Fruit fly (Drosophila melanogaster) whole organism: Measurements from ENCODE around the gene CG10298.

Experiments used
- CG8478 ChIP-seq: fragments of >200 bp; optimal IDR thresholded peaks from 2 replicates; lab custom pipeline; 2018; ENCODE audit warnings: inconsistent platforms
- Dll ChIP-seq: fragments of >200 bp; optimal IDR thresholded peaks from 2 replicates; lab custom pipeline; 2017
- EcR ChIP-seq, 2 experiments: fragments of >200 bp; optimal IDR thresholded peaks; 2 replicates each; lab custom pipeline; 2017; ENCODE audit warnings: missing biosample characterization in 2 of 2, missing genetic modification characterization in 2 of 2, missing genetic modification reagents in 2 of 2
- pan ChIP-seq: fragments of >200 bp; optimal IDR thresholded peaks from 2 replicates; lab custom pipeline; 2017
- psq ChIP-seq: fragments of >200 bp; optimal IDR thresholded peaks from 2 replicates; lab custom pipeline; 2017
- usp ChIP-seq: fragments of >200 bp; optimal IDR thresholded peaks from 2 replicates; lab custom pipeline; 2017; ENCODE audit warnings: missing biosample characterization, missing genetic modification characterization, mixed read lengths

CG10298 gene

DNA sequence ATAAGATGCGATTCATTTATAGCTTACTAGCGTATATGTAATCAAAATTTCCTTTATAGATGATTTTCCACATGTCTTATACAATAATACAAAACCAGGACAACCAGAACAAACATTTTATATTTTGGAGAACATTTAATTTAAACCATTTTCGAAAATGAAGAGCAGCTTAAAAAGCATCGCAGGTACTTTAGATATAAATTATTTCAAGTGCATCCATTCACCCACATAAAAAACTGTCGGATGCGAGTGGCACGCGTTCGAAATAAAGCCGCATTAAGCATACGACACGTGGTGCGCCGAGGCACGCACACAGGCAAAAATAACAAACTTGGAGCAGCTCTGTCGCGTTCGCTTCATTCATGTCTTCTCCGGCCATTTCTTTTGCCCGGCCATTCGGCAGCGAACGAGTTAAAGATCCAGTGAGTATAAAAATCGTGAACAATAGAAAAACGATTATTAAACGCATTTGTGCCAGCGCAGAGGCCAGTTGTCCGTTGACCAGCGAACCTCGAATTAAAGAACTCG lies 7.8 kb upstream of the CG10298 start, which contains the start of gene Osi19:
Osi19 (plus strand) TSS at position 457 of the 528 bp plus-strand sequence.
- no peak for TF ChIP-seq pan

DNA sequence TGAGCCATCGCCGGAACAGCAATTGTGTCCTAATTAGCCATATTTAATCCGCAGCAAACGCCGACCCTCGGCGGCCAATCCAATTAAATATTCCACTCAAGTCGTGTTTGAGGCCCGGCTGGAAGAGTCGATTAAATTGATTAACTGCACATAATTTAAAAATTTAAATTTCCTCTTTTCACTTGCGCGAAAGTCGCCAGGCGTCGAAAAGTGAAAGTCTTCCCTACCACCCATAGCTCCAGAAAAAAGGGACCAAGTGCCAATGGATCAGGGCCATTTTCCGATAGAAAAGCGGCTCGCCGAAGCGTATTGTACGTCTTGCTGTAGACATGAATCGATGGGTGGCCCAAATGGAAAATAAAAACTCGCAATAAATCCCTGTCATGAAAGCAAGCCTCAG lies 5.4 kb upstream of the CG10298 start:
- TF ChIP-seq CG8478 (lab: Kevin White, UChicago) (no peak), psq (lab: Kevin White, UChicago) (no peak)

DNA sequence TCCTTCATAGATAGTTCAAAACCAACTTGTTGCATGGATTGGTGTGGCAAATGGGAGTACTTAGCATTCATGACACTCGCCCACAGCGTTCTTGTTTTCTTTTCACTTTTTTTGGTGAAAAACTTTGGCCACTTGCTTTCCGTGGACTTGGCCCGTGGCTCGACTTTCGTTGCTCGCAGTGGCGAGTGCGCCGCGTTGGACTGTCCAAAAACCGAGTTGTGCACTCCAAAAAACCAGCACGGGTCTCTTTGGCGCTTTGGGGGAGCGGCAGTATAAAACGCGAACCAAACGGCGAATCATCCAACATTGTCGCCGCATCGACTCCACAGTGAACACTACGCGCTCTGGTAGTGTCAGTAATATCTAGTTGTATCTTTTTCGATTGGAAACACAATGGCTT lies 3.0 kb upstream of the CG10298 start, which contains the start of gene Osi20:
Osi20 (plus strand) TSS at position 301 of the 400 bp plus-strand sequence.
- TF ChIP-seq Dll (lab: Kevin White, UChicago), result no peak
- TF ChIP-seq CG8478 (lab: Kevin White, UChicago), result no peak
- no peak for TF ChIP-seq usp (GFP tag; lab: Kevin White, UChicago)
- TF ChIP-seq psq (lab: Kevin White, UChicago), result no peak
- no peak for TF ChIP-seq pan
- no peak for TF ChIP-seq EcR (GFP tag; optimal IDR thresholded peaks at IDR 0.05; lab: Kevin White, UChicago)

DNA sequence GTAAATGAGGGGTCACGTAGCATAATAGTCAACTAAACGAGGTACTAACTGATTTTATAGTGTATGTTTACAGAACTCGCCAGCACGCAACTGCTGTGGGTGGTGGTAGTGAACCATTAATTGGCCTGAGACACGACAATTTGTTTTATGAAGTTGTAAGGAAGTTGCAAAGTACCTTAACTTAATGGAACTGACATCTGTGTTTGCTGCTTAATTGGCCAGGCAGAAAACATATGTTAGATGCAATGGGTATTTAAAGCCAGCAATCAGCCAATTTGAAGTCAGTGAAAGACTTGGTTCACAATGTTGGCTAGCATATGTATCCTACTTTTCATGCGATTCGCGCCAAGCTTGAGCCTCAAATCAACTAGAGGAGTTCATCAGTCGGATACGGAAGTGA lies 1.1 kb upstream of the CG10298 start, which contains the start of gene CG17917:
CG17917 (plus strand) TSS at position 301 of the 400 bp plus-strand sequence.
- TF ChIP-seq EcR (GFP tag; optimal IDR thresholded peaks at IDR 0.05; lab: Kevin White, UChicago) (no peak), usp (GFP tag; lab: Kevin White, UChicago) (no peak), CG8478 (lab: Kevin White, UChicago) (no peak), pan (no peak)

DNA sequence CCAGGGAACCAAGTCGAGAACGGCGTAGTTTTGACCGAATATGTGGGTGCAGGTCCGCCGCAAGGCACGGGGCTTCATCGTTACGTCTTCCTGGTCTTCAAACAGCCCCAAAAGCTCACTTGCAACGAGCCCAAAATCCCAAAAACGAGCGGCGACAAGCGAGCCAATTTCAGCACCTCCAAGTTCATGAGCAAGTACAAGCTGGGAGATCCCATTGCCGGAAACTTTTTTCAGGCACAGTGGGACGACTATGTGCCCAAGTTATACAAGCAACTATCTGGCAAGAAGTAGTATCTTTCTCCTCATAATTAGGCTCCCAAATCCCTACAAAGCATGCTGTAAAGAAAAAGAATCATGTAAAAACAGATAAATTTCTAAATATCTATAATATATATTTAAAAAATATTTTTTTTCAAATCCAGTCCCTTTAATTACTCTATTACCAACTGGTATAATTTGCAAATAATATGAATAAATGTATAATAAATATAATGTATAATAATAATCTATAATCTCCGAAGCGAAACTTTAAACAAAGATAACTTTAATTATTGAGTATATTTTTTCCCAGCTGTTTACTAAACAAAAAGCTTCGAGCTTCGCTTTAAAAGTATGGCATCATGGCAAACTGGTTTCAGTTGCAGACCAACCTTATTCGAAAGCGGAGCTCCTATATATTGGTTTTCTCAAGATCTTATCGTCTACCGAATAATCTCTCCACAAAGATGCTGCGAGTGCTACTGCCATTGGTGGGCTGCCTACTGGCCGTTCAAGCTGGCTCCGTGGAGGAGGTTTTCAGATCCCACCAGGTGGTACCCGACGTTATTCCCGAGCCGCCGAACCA lies 816 bp downstream of the CG10298 start, which contains the start of gene CG17919:
CG17919 (plus strand) TSS at position 634 of the 844 bp plus-strand sequence.
- TF ChIP-seq pan (no peak), CG8478 (lab: Kevin White, UChicago) (no peak), psq (lab: Kevin White, UChicago) (no peak), Dll (lab: Kevin White, UChicago) (no peak), usp (GFP tag; lab: Kevin White, UChicago) (no peak), EcR (GFP tag; optimal IDR thresholded peaks at IDR 0.05; lab: Kevin White, UChicago) (no peak)

DNA sequence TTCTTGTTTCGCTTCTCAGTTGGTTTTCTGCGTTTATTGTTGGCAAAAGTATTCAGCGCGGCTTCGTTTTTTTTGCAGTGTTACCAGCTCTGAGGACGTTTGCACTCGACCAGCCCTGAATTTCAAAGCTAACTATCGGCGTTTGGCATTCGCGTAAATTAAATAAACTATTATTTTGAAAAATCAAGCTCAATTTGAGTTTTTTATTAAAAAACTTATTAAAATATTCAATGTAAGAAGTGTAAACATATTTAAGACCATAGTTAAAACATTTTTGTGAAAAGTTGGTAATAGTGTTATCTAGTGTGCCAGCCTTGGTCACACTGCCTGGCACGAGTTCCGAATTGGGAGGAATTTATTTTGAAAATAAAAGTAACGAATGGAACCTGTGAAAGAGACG lies 3.0 kb downstream of the CG10298 start, which contains the start of the genes SmD2 and CG18048:
SmD2 (minus strand) TSS at position 98 of the 400 bp plus-strand sequence.
CG18048 (plus strand) TSS at position 298 of the 400 bp plus-strand sequence.
- TF ChIP-seq Dll (lab: Kevin White, UChicago) (no peak), CG8478 (lab: Kevin White, UChicago) (no peak), usp (GFP tag; lab: Kevin White, UChicago) (no peak), psq (lab: Kevin White, UChicago) (no peak), pan (no peak), EcR (GFP tag; optimal IDR thresholded peaks at IDR 0.05; lab: Kevin White, UChicago) (no peak)

DNA sequence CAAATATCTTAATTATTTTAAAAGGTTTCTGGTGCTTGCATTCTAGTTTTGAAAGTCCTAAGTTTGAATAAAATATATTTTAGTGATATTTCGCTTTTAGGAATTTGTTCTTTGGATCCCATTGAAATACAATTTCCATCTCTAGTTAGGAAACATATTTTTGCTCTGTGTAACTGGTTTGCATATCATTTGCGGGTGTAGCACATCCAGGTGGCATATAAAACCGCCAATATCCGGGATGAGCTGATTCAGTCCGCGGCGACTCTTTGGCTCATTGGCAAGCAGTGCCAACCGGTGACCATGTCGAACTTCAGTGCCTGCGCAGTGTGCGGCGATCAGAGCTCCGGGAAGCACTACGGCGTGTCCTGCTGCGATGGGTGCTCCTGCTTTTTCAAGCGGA lies 6.1 kb downstream of the CG10298 start, which contains the start of gene Hr83:
Hr83 (plus strand) TSS at position 301 of the 400 bp plus-strand sequence.
- TF ChIP-seq pan (no peak), CG8478 (lab: Kevin White, UChicago) (no peak), psq (lab: Kevin White, UChicago) (no peak)

DNA sequence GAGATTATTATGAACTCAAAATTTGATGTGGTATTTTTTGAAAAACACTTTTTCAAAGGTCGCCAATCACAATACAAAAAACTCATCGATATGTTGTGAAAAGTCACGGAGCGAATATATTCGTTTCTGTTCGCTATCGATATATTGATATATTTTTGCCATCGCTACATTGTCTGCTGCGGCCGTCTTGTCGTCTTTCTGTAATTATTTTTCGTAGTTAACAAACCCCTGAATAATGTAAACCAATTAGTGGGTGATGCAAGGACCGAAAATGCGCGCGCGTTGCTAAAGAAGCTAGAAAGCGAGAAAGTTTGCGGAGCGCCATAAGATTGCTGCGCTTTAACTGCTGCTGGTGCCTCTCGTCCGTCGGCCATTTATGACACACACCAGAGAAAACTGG lies 8.0 kb downstream of the CG10298 start, which contains the start of gene Pak:
Pak (plus strand) TSS at position 142 of the 400 bp plus-strand sequence.
- TF ChIP-seq usp (GFP tag; lab: Kevin White, UChicago), result no peak
- no peak for TF ChIP-seq Dll (lab: Kevin White, UChicago)
- TF ChIP-seq psq (lab: Kevin White, UChicago), result no peak
- TF ChIP-seq EcR (GFP tag; optimal IDR thresholded peaks at IDR 0.05; lab: Kevin White, UChicago), result no peak
- no peak for TF ChIP-seq CG8478 (lab: Kevin White, UChicago)
- TF ChIP-seq pan, result no peak

DNA sequence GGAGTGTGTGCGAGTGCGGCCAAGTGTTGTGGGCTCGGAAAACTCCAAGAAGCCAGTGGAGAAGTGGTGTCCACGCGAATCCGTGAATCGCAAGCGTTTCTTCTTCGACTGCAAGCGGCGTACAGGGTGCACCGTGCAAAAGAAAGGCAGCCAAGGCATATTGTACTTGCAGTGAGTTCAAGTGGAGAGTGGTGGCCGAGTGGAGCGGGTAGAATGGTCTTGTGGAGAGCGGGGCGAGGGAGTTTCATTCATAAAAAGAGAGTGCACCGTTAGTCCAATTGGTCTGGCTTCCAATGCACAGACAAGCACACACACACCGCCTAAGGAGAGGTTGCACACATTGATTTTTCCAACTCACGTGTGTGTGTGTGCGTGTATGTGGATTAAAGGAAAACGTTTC lies 8.4 kb downstream of the CG10298 start:
- TF ChIP-seq psq (lab: Kevin White, UChicago), result no peak
- peak; percentile 23 for TF ChIP-seq Dll (lab: Kevin White, UChicago)
- TF ChIP-seq pan, result no peak

DNA sequence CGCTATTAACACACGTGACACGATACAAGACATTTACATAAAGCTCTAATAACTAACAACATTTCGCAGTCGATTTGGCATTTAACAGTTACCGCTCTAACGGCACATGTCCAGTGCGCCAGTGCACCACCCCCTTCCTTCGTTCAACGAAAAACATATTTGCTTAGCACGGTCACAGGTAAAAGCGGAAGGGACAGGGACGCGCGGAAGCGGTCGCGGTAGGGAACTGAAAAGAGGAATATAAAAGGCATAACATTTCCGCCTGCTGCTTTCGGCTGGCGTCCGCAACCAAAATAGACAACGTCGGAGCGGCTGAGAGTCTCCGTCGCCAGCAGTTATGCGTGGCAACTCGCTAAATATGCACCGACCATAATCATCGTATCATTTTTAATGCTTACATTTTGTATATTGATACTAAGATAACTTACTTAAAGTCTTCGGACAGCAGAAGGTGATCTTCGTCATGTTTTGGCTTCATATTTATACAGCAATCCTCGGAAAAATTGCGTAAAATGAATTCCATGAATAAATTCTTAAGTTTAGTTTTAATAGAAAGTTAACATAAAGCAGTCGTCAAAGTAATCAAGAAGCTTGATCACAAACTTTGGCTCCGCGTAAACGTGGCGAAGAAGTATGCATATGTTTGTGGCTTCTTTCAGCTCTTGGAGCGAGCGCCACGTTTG lies 9.0 kb downstream of the CG10298 start:
- TF ChIP-seq EcR (GFP tag; optimal IDR thresholded peaks at IDR 0.05; lab: Kevin White, UChicago) (no peak), Dll (lab: Kevin White, UChicago) (no peak), CG8478 (lab: Kevin White, UChicago) (no peak), pan (no peak), usp (GFP tag; lab: Kevin White, UChicago) (no peak), psq (lab: Kevin White, UChicago) (no peak)

DNA sequence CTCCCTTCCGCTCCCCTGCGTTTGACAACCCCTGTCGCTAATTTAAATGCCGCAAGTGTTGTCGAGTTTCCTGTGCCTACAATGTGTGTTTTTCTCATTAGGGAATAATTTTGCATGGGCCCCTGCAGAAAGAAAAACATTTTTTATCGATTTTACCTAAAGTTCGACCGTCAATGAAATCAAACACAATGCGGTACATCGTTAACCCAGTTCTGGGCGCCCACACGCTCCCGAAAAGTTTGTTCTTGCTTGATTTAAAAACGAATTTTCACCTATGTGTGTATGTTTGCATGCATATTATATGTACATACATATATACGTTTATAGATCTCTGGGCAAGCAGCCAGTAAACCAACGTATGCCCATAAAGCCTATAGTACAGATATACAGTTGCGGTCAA lies 9.6 kb downstream of the CG10298 start:
- TF ChIP-seq EcR (GFP tag; optimal IDR thresholded peaks at IDR 0.05; lab: Kevin White, UChicago) (no peak), pan (peak; percentile 31)
